Worm (Caenorhabditis elegans): Measurements from ENCODE around the gene pph-6.

pph-6 gene

DNA sequence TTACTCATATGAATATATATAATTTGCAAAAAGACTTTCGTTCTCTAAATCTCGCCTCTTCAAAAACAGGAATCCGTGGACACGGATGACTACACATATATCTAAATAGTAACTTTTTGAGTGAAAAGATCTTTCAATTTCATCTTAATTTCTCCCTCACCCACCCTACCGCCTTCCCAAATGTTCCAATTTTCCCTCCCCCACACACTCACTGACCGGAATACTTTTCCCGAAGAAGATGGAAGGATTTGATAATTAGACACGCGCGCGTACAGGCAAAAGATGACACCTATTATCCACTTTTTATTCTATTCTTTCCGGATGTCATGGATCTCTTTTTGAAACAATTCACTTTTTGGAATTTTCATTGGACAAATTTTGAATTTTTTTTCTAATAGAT, 19.4 kb downstream of the pph-6 start:
- TF ChIP-seq pes-1 (GFP tag; IDR thresholded peaks at IDR 0.05) = no peak

ce11 chrIII:3482291-3482690, 20.8 kb downstream of the pph-6 start, which contains the start of gene C34C12.6:
TSS of gene C34C12.6 (plus strand) at chrIII:3482591.
- TF ChIP-seq tra-4 (tag; optimal IDR thresholded peaks at IDR 0.05) (no peak), ets-7 (tag; optimal IDR thresholded peaks at IDR 0.05) (no peak), sea-1 (GFP tag; conservative IDR thresholded peaks at IDR 0.05) (no peak), B0310.2 (tag; optimal IDR thresholded peaks at IDR 0.05) (no peak), flt-1 (GFP tag; IDR thresholded peaks at IDR 0.05) (no peak), F13C5.2 (tag; optimal IDR thresholded peaks at IDR 0.05) (no peak), tbx-37 (GFP tag; conservative IDR thresholded peaks at IDR 0.05) (no peak), scrt-1 (GFP tag; IDR thresholded peaks at IDR 0.05) (no peak), tbx-11 (GFP tag; IDR thresholded peaks at IDR 0.05) (no peak), ceh-13 (GFP tag; optimal IDR thresholded peaks at IDR 0.05) (no peak), hmg-4 (GFP tag; optimal IDR thresholded peaks at IDR 0.05) (no peak), ceh-36 (tag; optimal IDR thresholded peaks at IDR 0.05) (no peak)

DNA sequence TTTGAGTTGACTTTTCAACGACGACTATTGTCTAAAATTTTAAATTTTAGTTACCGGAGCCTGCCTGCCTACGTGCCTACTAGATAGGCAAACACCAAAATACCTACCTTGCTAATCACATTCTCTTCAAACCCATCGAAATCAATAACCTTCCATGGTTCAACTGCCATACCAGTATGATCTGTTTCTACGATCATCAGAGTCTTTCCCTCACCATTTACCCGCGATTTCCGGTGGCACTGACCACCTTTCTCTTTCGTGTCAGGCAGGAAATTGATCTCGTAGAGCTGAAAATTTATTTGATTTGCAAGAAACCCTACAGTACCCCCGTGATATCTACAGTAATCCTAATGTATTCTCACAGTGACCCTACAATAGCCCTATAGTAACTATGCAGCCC, 23.5 kb downstream of the pph-6 start:
- TF ChIP-seq ets-7 (tag; optimal IDR thresholded peaks at IDR 0.05) = no peak
- TF ChIP-seq hnd-1 (tag; optimal IDR thresholded peaks at IDR 0.05) = no peak
- TF ChIP-seq tra-4 (tag; optimal IDR thresholded peaks at IDR 0.05) = no peak
- no peak for TF ChIP-seq flt-1 (GFP tag; IDR thresholded peaks at IDR 0.05)
- TF ChIP-seq ceh-36 (tag; optimal IDR thresholded peaks at IDR 0.05) = no peak
- TF ChIP-seq tbx-11 (GFP tag; IDR thresholded peaks at IDR 0.05) = no peak

ce11 chrIII:3486055-3486454, 24.6 kb downstream of the pph-6 start:
- TF ChIP-seq scrt-1 (GFP tag; IDR thresholded peaks at IDR 0.05) (no peak), tra-4 (tag; optimal IDR thresholded peaks at IDR 0.05) (no peak), hmg-4 (GFP tag; optimal IDR thresholded peaks at IDR 0.05) (no peak), tbx-11 (GFP tag; IDR thresholded peaks at IDR 0.05) (no peak), ets-7 (tag; optimal IDR thresholded peaks at IDR 0.05) (no peak), hmbx-1 (tag; optimal IDR thresholded peaks at IDR 0.05) (no peak), flt-1 (GFP tag; IDR thresholded peaks at IDR 0.05) (no peak), hnd-1 (tag; optimal IDR thresholded peaks at IDR 0.05) (no peak), ceh-36 (tag; optimal IDR thresholded peaks at IDR 0.05) (no peak)

DNA sequence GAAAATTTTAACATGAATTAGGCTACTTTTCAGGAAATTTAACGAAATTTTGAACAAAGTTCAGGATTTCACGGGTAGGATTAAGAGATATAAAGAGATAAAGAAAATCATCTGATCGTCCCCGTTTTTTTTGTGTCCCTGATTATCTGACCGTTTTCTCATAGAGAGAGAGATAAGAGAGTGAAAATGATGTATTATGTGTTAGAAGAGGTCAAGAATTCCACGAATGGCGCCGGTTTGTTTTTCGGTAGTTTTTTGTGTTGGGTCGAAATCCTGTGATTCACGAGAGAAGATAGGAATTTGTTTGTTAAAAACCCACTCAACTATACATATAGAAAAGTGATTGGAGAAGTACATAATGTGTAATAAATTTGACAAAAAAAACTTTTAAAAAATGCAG, 25.6 kb downstream of the pph-6 start:
- TF ChIP-seq hmg-4 (GFP tag; optimal IDR thresholded peaks at IDR 0.05) (no peak), ceh-13 (GFP tag; optimal IDR thresholded peaks at IDR 0.05) (no peak), tbx-37 (GFP tag; conservative IDR thresholded peaks at IDR 0.05) (no peak), aly-1 (tag; optimal IDR thresholded peaks at IDR 0.05) (no peak), scrt-1 (GFP tag; IDR thresholded peaks at IDR 0.05) (no peak), hnd-1 (tag; optimal IDR thresholded peaks at IDR 0.05) (no peak), B0310.2 (tag; optimal IDR thresholded peaks at IDR 0.05) (no peak), sea-1 (GFP tag; conservative IDR thresholded peaks at IDR 0.05) (no peak), hmbx-1 (tag; optimal IDR thresholded peaks at IDR 0.05) (no peak), ceh-36 (tag; optimal IDR thresholded peaks at IDR 0.05) (no peak), ama-1 (optimal IDR thresholded peaks at IDR 0.05) (no peak), flt-1 (GFP tag; IDR thresholded peaks at IDR 0.05) (no peak), ets-7 (tag; optimal IDR thresholded peaks at IDR 0.05) (no peak), tbx-11 (GFP tag; IDR thresholded peaks at IDR 0.05) (no peak)

DNA sequence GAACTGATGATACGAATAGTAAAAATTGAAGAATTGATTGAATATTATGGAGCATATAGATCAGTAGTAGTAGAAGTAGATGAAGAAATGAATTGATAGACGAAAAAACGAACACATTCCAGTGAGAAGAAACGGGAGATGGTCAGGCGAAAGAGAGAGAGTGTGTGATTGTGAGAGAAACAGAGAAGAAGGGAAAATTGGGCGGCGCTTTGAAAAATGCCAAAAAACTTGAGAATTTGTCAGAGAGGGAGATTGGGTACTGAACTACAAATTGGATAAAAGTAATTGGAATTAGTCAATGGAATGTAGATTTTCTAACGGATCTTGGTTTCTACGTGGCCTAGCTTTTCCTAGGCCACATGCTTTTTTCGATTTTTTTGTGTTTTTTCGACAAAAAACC, 26.7 kb downstream of the pph-6 start, which contains the start of gene C34C12.7:
Gene C34C12.7 (minus strand): TSS at position 118 of the 400 bp plus-strand sequence.
- TF ChIP-seq hnd-1 (tag; optimal IDR thresholded peaks at IDR 0.05) (no peak), hmg-4 (GFP tag; optimal IDR thresholded peaks at IDR 0.05) (no peak), pes-1 (GFP tag; IDR thresholded peaks at IDR 0.05) (no peak), ceh-36 (tag; optimal IDR thresholded peaks at IDR 0.05) (no peak), tbx-37 (GFP tag; conservative IDR thresholded peaks at IDR 0.05) (no peak), B0310.2 (tag; optimal IDR thresholded peaks at IDR 0.05) (no peak), tbx-11 (GFP tag; IDR thresholded peaks at IDR 0.05) (no peak), ets-7 (tag; optimal IDR thresholded peaks at IDR 0.05) (no peak), flt-1 (GFP tag; IDR thresholded peaks at IDR 0.05) (no peak), scrt-1 (GFP tag; IDR thresholded peaks at IDR 0.05) (no peak), hmbx-1 (tag; optimal IDR thresholded peaks at IDR 0.05) (no peak), ama-1 (optimal IDR thresholded peaks at IDR 0.05) (no peak), aly-1 (tag; optimal IDR thresholded peaks at IDR 0.05) (no peak), sea-1 (GFP tag; conservative IDR thresholded peaks at IDR 0.05) (no peak), tra-4 (tag; optimal IDR thresholded peaks at IDR 0.05) (no peak), F13C5.2 (tag; optimal IDR thresholded peaks at IDR 0.05) (no peak), ceh-13 (GFP tag; optimal IDR thresholded peaks at IDR 0.05) (no peak)

DNA sequence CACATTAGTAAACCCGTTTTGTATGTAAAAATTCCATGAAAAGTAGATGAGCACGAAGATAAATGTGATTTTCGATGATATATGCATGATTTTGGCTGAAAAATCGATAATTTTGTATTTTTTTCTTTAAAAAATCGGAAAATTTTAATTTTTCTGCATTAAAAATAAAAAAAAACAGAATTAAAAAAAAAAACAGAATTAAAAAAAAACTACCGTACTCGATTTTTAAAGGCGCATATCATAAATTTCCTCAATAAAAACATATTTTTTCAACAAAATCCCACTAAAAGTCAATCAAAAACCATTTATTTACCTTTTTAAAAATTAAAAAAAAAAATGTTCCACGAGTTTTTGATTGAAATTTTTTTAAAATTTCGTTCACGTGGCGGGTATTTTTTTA, 31.6 kb downstream of the pph-6 start, which contains the start of gene gly-14:
Gene gly-14 (minus strand): TSS at position 101 of the 400 bp plus-strand sequence.
- TF ChIP-seq hnd-1 (tag; optimal IDR thresholded peaks at IDR 0.05) (no peak), B0310.2 (tag; optimal IDR thresholded peaks at IDR 0.05) (no peak), tbx-37 (GFP tag; conservative IDR thresholded peaks at IDR 0.05) (no peak), ceh-13 (GFP tag; optimal IDR thresholded peaks at IDR 0.05) (no peak), ama-1 (optimal IDR thresholded peaks at IDR 0.05) (no peak), tra-4 (tag; optimal IDR thresholded peaks at IDR 0.05) (no peak), hmbx-1 (tag; optimal IDR thresholded peaks at IDR 0.05) (no peak), ceh-36 (tag; optimal IDR thresholded peaks at IDR 0.05) (no peak), pes-1 (GFP tag; IDR thresholded peaks at IDR 0.05) (no peak), ets-7 (tag; optimal IDR thresholded peaks at IDR 0.05) (no peak), F13C5.2 (tag; optimal IDR thresholded peaks at IDR 0.05) (no peak), flt-1 (GFP tag; IDR thresholded peaks at IDR 0.05) (no peak), tbx-11 (GFP tag; IDR thresholded peaks at IDR 0.05) (no peak), hmg-4 (GFP tag; optimal IDR thresholded peaks at IDR 0.05) (no peak), aly-1 (tag; optimal IDR thresholded peaks at IDR 0.05) (no peak), scrt-1 (GFP tag; IDR thresholded peaks at IDR 0.05) (no peak), sea-1 (GFP tag; conservative IDR thresholded peaks at IDR 0.05) (no peak)

ce11 chrIII:3498957-3499356, 37.5 kb downstream of the pph-6 start, which contains the start of gene M01F1.9:
TSS of gene M01F1.9 (minus strand) at chrIII:3499057.
- TF ChIP-seq aly-1 (tag; optimal IDR thresholded peaks at IDR 0.05) (no peak), F13C5.2 (tag; optimal IDR thresholded peaks at IDR 0.05) (no peak), tbx-37 (GFP tag; conservative IDR thresholded peaks at IDR 0.05) (no peak), ama-1 (optimal IDR thresholded peaks at IDR 0.05) (no peak), tbx-11 (GFP tag; IDR thresholded peaks at IDR 0.05) (no peak), hnd-1 (tag; optimal IDR thresholded peaks at IDR 0.05) (no peak), ets-7 (tag; optimal IDR thresholded peaks at IDR 0.05) (no peak), sea-1 (GFP tag; conservative IDR thresholded peaks at IDR 0.05) (no peak)
